Fruit fly (Drosophila melanogaster) whole organism, embryonic: ENCODE measurements around the gene Eig71Ed.

Experiments used
- CG10274 ChIP-seq: fragments of 200-800 bp; sonication (Bioruptor generic); optimal IDR thresholded peaks from 3 replicates; lab custom pipeline; 2017; ENCODE audit warnings: missing biosample characterization, mild to moderate bottlenecking, missing genetic modification characterization
- CG12769 ChIP-seq: fragments of 200-800 bp; sonication (Bioruptor generic); optimal IDR thresholded peaks from 2 replicates; lab custom pipeline; 2019; ENCODE audit warnings: missing biosample characterization, mild to moderate bottlenecking, missing genetic modification characterization, moderate library complexity
- CG13424 ChIP-seq: fragments of 200-800 bp; sonication (Bioruptor generic); optimal IDR thresholded peaks from 2 replicates; lab custom pipeline; 2019; ENCODE audit warnings: missing biosample characterization, mild to moderate bottlenecking, missing genetic modification characterization, moderate library complexity
- CG1602 ChIP-seq: fragments of 200-800 bp; sonication (Bioruptor generic); optimal IDR thresholded peaks from 3 replicates; lab custom pipeline; 2016; ENCODE audit warnings: missing biosample characterization, missing genetic modification characterization
- CG16863 ChIP-seq: fragments of 200-800 bp; sonication (Bioruptor generic); optimal IDR thresholded peaks from 3 replicates; lab custom pipeline; 2016; ENCODE audit warnings: missing biosample characterization, missing genetic modification characterization
- CG17568 ChIP-seq: fragments of 200-800 bp; sonication (Bioruptor generic); optimal IDR thresholded peaks from 2 replicates; lab custom pipeline; 2018; ENCODE audit warnings: missing biosample characterization, mild to moderate bottlenecking, missing genetic modification characterization, moderate library complexity
- CG30403 ChIP-seq: fragments of 200-800 bp; sonication (Bioruptor generic); optimal IDR thresholded peaks from 3 replicates; lab custom pipeline; 2016; ENCODE audit warnings: missing biosample characterization, missing genetic modification characterization
- CG31388 ChIP-seq: fragments of 200-800 bp; sonication (Bioruptor generic); optimal IDR thresholded peaks from 2 replicates; lab custom pipeline; 2016; ENCODE audit warnings: missing biosample characterization, missing genetic modification characterization
- CG3281 ChIP-seq: fragments of 200-800 bp; sonication (Bioruptor generic); optimal IDR thresholded peaks from 3 replicates; lab custom pipeline; 2017; ENCODE audit warnings: missing biosample characterization, mild to moderate bottlenecking, missing genetic modification characterization
- CG42726 ChIP-seq: fragments of 200-800 bp; sonication (Bioruptor generic); IDR thresholded peaks from 2 replicates; pipeline ENCODE4 v1.3.6; 2022; ENCODE audit warnings: missing biosample characterization, missing genetic modification characterization; ENCODE audit not compliant: partially characterized antibody
- CG4404 ChIP-seq: fragments of 200-800 bp; sonication (Bioruptor generic); IDR thresholded peaks from 2 replicates; pipeline ENCODE4 v1.3.6; 2022; ENCODE audit warnings: missing biosample characterization, missing genetic modification characterization
- CG4820 ChIP-seq: fragments of 200-800 bp; sonication (Bioruptor generic); optimal IDR thresholded peaks from 3 replicates; lab custom pipeline; 2016; ENCODE audit warnings: missing biosample characterization, missing genetic modification characterization
- CG6791 ChIP-seq: fragments of 200-800 bp; sonication (Bioruptor generic); IDR thresholded peaks from 3 replicates; pipeline ENCODE4 v1.3.6; 2022; ENCODE audit warnings: missing biosample characterization, missing genetic modification characterization; ENCODE audit not compliant: partially characterized antibody
- CG7372 ChIP-seq: fragments of 200-800 bp; sonication (Bioruptor generic); IDR thresholded peaks from 2 replicates; pipeline ENCODE4 v1.3.6; 2022; ENCODE audit warnings: missing biosample characterization, missing genetic modification characterization
- CG8281 ChIP-seq: fragments of 200-800 bp; sonication (Bioruptor generic); optimal IDR thresholded peaks from 2 replicates; lab custom pipeline; 2018; ENCODE audit warnings: missing biosample characterization, mild to moderate bottlenecking, missing genetic modification characterization, moderate library complexity
- CG8290 ChIP-seq, 3 experiments: fragments of 200-800 bp; sonication (Bioruptor generic); optimal IDR thresholded peaks; 2 replicates each; lab custom pipeline; 2016 to 2019; ENCODE audit warnings: missing biosample characterization in 3 of 3, missing genetic modification characterization in 3 of 3, mild to moderate bottlenecking in 2 of 3, moderate library complexity in 1 of 3
- CG9215 ChIP-seq: fragments of 200-800 bp; sonication (Bioruptor generic); IDR thresholded peaks from 2 replicates; pipeline ENCODE4 v1.3.6; 2022; ENCODE audit warnings: missing biosample characterization, missing genetic modification characterization
- CG9727 ChIP-seq: fragments of 200-800 bp; sonication (Bioruptor generic); optimal IDR thresholded peaks from 3 replicates; lab custom pipeline; 2017; ENCODE audit warnings: missing biosample characterization, mild to moderate bottlenecking, missing genetic modification characterization
- D19A ChIP-seq: fragments of 200-800 bp; optimal IDR thresholded peaks from 3 replicates; lab custom pipeline; 2019; ENCODE audit warnings: missing biosample characterization, mild to moderate bottlenecking, missing genetic modification characterization, moderate library complexity
- Dip3 ChIP-seq: fragments of 200-800 bp; sonication (Bioruptor generic); optimal IDR thresholded peaks from 3 replicates; lab custom pipeline; 2016; ENCODE audit warnings: missing biosample characterization, missing genetic modification characterization
- Drgx ChIP-seq: fragments of 200-800 bp; sonication (Bioruptor generic); IDR thresholded peaks from 2 replicates; pipeline ENCODE4 v1.3.6; 2022; ENCODE audit warnings: missing biosample characterization, missing genetic modification characterization
- Gsc ChIP-seq: fragments of 200-800 bp; sonication (Bioruptor generic); IDR thresholded peaks from 2 replicates; pipeline ENCODE4 v1.3.6; 2022; ENCODE audit warnings: missing biosample characterization, missing genetic modification characterization
- Hmx ChIP-seq: fragments of 200-800 bp; sonication (Bioruptor generic); optimal IDR thresholded peaks from 2 replicates; lab custom pipeline; 2016; ENCODE audit warnings: missing biosample characterization, missing genetic modification characterization
- Kr ChIP-seq: fragments of 200-800 bp; sonication (Bioruptor generic); optimal IDR thresholded peaks from 2 replicates; lab custom pipeline; 2017; ENCODE audit warnings: missing biosample characterization, mild to moderate bottlenecking, missing genetic modification characterization
- Usf ChIP-seq: fragments of 200-800 bp; sonication (Bioruptor generic); optimal IDR thresholded peaks from 2 replicates; lab custom pipeline; 2017; ENCODE audit warnings: missing genotype, missing biosample characterization, missing genetic modification characterization
- cad ChIP-seq: fragments of >200 bp; optimal IDR thresholded peaks from 2 replicates; lab custom pipeline; 2017; ENCODE audit warnings: missing biosample characterization, missing genetic modification characterization
- cg ChIP-seq: fragments of 200-800 bp; sonication (Bioruptor generic); optimal IDR thresholded peaks from 3 replicates; lab custom pipeline; 2019; ENCODE audit warnings: missing biosample characterization, mild to moderate bottlenecking, missing genetic modification characterization, moderate library complexity
- crc ChIP-seq: fragments of 200-800 bp; sonication (Bioruptor generic); optimal IDR thresholded peaks from 2 replicates; lab custom pipeline; 2016; ENCODE audit warnings: missing biosample characterization, missing genetic modification characterization
- crol ChIP-seq: fragments of 200-800 bp; sonication (Bioruptor generic); IDR thresholded peaks from 2 replicates; pipeline ENCODE4 v1.3.6; 2022; ENCODE audit warnings: missing biosample characterization, missing genetic modification characterization
- cwo ChIP-seq: fragments of 200-800 bp; sonication (Bioruptor generic); optimal IDR thresholded peaks from 3 replicates; lab custom pipeline; 2017; ENCODE audit warnings: missing biosample characterization, missing genetic modification characterization, mild to moderate bottlenecking, moderate library complexity, missing genetic modification reagents
- dati ChIP-seq: fragments of 200-800 bp; sonication (Bioruptor generic); IDR thresholded peaks from 2 replicates; pipeline ENCODE4 v1.3.6; 2022; ENCODE audit warnings: missing biosample characterization, missing genetic modification characterization
- fru ChIP-seq: fragments of >200 bp; optimal IDR thresholded peaks from 2 replicates; lab custom pipeline; 2017
- gcm ChIP-seq: fragments of 200-800 bp; sonication (Bioruptor generic); optimal IDR thresholded peaks from 2 replicates; lab custom pipeline; 2019; ENCODE audit warnings: missing biosample characterization, mild to moderate bottlenecking, missing genetic modification characterization, moderate library complexity
- gro ChIP-seq: fragments of 200-800 bp; sonication (Bioruptor generic); optimal IDR thresholded peaks from 2 replicates; lab custom pipeline; 2016; ENCODE audit warnings: missing biosample characterization, missing genetic modification characterization
- lbe ChIP-seq: fragments of 200-800 bp; sonication (Bioruptor generic); optimal IDR thresholded peaks from 2 replicates; lab custom pipeline; 2016; ENCODE audit warnings: missing biosample characterization, mild to moderate bottlenecking, missing genetic modification characterization
- nerfin-1 ChIP-seq: fragments of 200-800 bp; sonication (Bioruptor generic); optimal IDR thresholded peaks from 3 replicates; lab custom pipeline; 2019; ENCODE audit warnings: missing biosample characterization, mild to moderate bottlenecking, missing genetic modification characterization, moderate library complexity
- nerfin-2 ChIP-seq: fragments of 200-800 bp; sonication (Bioruptor generic); IDR thresholded peaks from 2 replicates; pipeline ENCODE4 v1.3.6; 2022; ENCODE audit warnings: missing biosample characterization, missing genetic modification characterization; ENCODE audit not compliant: partially characterized antibody
- odd ChIP-seq: fragments of 200-800 bp; sonication (Bioruptor generic); optimal IDR thresholded peaks from 2 replicates; lab custom pipeline; 2017; ENCODE audit warnings: missing biosample characterization, mild to moderate bottlenecking, missing genetic modification characterization
- otp ChIP-seq: fragments of 200-800 bp; sonication (Bioruptor generic); IDR thresholded peaks from 3 replicates; pipeline ENCODE4, ENCODE4 v1.3.6; 2022; ENCODE audit warnings: missing biosample characterization, missing genetic modification characterization
- p53 ChIP-seq: fragments of 200-800 bp; sonication (Bioruptor generic); optimal IDR thresholded peaks from 2 replicates; lab custom pipeline; 2016; ENCODE audit warnings: missing biosample characterization, missing genetic modification characterization
- pita ChIP-seq: fragments of 200-800 bp; sonication (Bioruptor generic); optimal IDR thresholded peaks from 2 replicates; lab custom pipeline; 2017; ENCODE audit warnings: missing biosample characterization, mild to moderate bottlenecking, missing genetic modification characterization
- rib ChIP-seq: fragments of 200-800 bp; sonication (Bioruptor generic); IDR thresholded peaks from 2 replicates; pipeline ENCODE4 v1.3.6; 2022; ENCODE audit warnings: missing biosample characterization, missing genetic modification characterization
- sens-2 ChIP-seq: fragments of 200-800 bp; sonication (Bioruptor generic); IDR thresholded peaks from 2 replicates; pipeline ENCODE4 v1.3.6; 2022; ENCODE audit warnings: missing biosample characterization, missing genetic modification characterization
- ssp ChIP-seq: fragments of 200-800 bp; sonication (Bioruptor generic); IDR thresholded peaks from 2 replicates; pipeline ENCODE4 v1.3.6; 2022; ENCODE audit warnings: missing biosample characterization, missing genetic modification characterization
- tap ChIP-seq: fragments of 200-800 bp; optimal IDR thresholded peaks from 3 replicates; lab custom pipeline; 2019; ENCODE audit warnings: missing biosample characterization, mild to moderate bottlenecking, missing genetic modification characterization, moderate library complexity
- twi ChIP-seq: fragments of 200-800 bp; optimal IDR thresholded peaks from 2 replicates; lab custom pipeline; 2019; ENCODE audit warnings: missing biosample characterization, mild to moderate bottlenecking, missing genetic modification characterization, moderate library complexity
- zen ChIP-seq: fragments of 200-800 bp; sonication (Bioruptor generic); optimal IDR thresholded peaks from 3 replicates; lab custom pipeline; 2018; ENCODE audit warnings: missing biosample characterization, mild to moderate bottlenecking, missing genetic modification characterization, moderate library complexity

The Eig71Ed gene

dm6 chr3L:15699626-15700337, 47.4 kb downstream of the Eig71Ed start, which contains the start of gene comm2 (continued):
- TF ChIP-seq CG9215 (GFP tag; lab: Robert Waterston, UW) (no peak), cg (no peak), Usf (no peak), ssp (GFP tag; lab: Robert Waterston, UW) (no peak), tap (no peak), CG4404 (GFP tag; lab: Robert Waterston, UW) (no peak), gcm (GFP tag; lab: Kevin White, UChicago) (peak; percentile 8), CG7372 (GFP tag; lab: Robert Waterston, UW) (no peak), CG42726 (GFP tag; lab: Robert Waterston, UW) (peak; percentile 60; the same call in 1 of the 2 replicates), crol (GFP tag; lab: Robert Waterston, UW) (peak; percentile 13; the same call in 1 of the 2 replicates), CG8290 (GFP tag; optimal IDR thresholded peaks at IDR 0.05; lab: Kevin White, UChicago) (no peak), CG8290 (tag; optimal IDR thresholded peaks at IDR 0.05; lab: Kevin White, UChicago) (peak in 1 of 2 experiments; percentile 19), cad (no peak), lbe (GFP tag; lab: Kevin White, UChicago) (peak; percentile 20), pita (no peak), Kr (GFP tag; lab: Kevin White, UChicago) (no peak), gro (GFP tag; lab: Kevin White, UChicago) (no peak), CG3281 (no peak), CG9727 (GFP tag; lab: Kevin White, UChicago) (no peak), Hmx (GFP tag; lab: Kevin White, UChicago) (no peak), nerfin-1 (no peak), dati (GFP tag; lab: Robert Waterston, UW) (no peak), p53 (GFP tag; lab: Kevin White, UChicago) (no peak), CG4820 (GFP tag; lab: Kevin White, UChicago) (no peak), CG12769 (tag; lab: Kevin White, UChicago) (peak; percentile 94), CG17568 (GFP tag; lab: Kevin White, UChicago) (no peak), CG30403 (GFP tag; lab: Kevin White, UChicago) (no peak), CG16863 (GFP tag; lab: Kevin White, UChicago) (no peak), CG31388 (GFP tag; lab: Kevin White, UChicago) (no peak), cwo (GFP tag; lab: Kevin White, UChicago) (no peak), crc (GFP tag; lab: Kevin White, UChicago) (no peak), CG10274 (GFP tag; lab: Kevin White, UChicago) (no peak), sens-2 (GFP tag; lab: Robert Waterston, UW) (no peak), odd (GFP tag; lab: Kevin White, UChicago) (no peak), nerfin-2 (GFP tag; lab: Robert Waterston, UW) (0 out of 2 replicates have a peak, but pooled peaks have one; percentile 20), CG1602 (no peak), Drgx (GFP tag; lab: Robert Waterston, UW) (0 out of 2 replicates have a peak, but pooled peaks have one; percentile 29), rib (GFP tag; lab: Robert Waterston, UW) (no peak), zen (tag; lab: Kevin White, UChicago) (no peak), CG6791 (peak; percentile 60; the same call in 2 of the 3 replicates), Dip3 (GFP tag; lab: Kevin White, UChicago) (no peak), CG13424 (tag; lab: Kevin White, UChicago) (no peak), twi (tag; lab: Kevin White, UChicago) (peak; percentile 76), CG8281 (tag; lab: Kevin White, UChicago) (no peak), Gsc (no peak), fru (lab: Kevin White, UChicago) (no peak), otp (GFP tag; lab: Robert Waterston, UW) (0 out of 3 replicates have a peak, but pooled peaks have one; percentile 50), D19A (tag; lab: Kevin White, UChicago) (peak; percentile 8)
